Fruit fly (Drosophila melanogaster): ENCODE results near the gene muc.
A peak's percentile ranks its signal among the peaks of the same experiment; 100 is the strongest.

The muc gene

dm6 chr2L:7387813-7388558 is 38.7 kb upstream of the muc start, which contains the start of the genes CG5149 and gudu (continued):
- peak; percentile 26 for TF ChIP-seq Jarid2 (GFP tag; optimal IDR thresholded peaks at IDR 0.05)
- TF ChIP-seq ranshi (GFP tag; IDR thresholded peaks at IDR 0.05): no peak
- peak; percentile 89 for TF ChIP-seq bbx (GFP tag; IDR thresholded peaks at IDR 0.05; ENCODE audit: partially characterized antibody)
- TF ChIP-seq CG7745 (tag; optimal IDR thresholded peaks at IDR 0.05): no peak
- no peak for TF ChIP-seq ap (GFP tag; IDR thresholded peaks at IDR 0.05)
- no peak for TF ChIP-seq Mes4 (GFP tag; optimal IDR thresholded peaks at IDR 0.05)
- no peak for TF ChIP-seq prd (optimal IDR thresholded peaks at IDR 0.05)
- no peak; the same call in 2 of the 3 replicates for TF ChIP-seq prd (GFP tag; IDR thresholded peaks at IDR 0.05)
- TF ChIP-seq Drgx (GFP tag; IDR thresholded peaks at IDR 0.05): no peak
- peak; percentile 24 for TF ChIP-seq HmgD (GFP tag; optimal IDR thresholded peaks at IDR 0.05)
- TF ChIP-seq CG30403 (GFP tag; optimal IDR thresholded peaks at IDR 0.05): no peak
- peak; percentile 22 for TF ChIP-seq zen (tag; optimal IDR thresholded peaks at IDR 0.05)
- TF ChIP-seq CG2116 (GFP tag; optimal IDR thresholded peaks at IDR 0.05): peak; percentile 47
- TF ChIP-seq CHES-1-like (GFP tag; optimal IDR thresholded peaks at IDR 0.05): peak; percentile 47
- TF ChIP-seq Kr (GFP tag; optimal IDR thresholded peaks at IDR 0.05): no peak
- no peak for TF ChIP-seq Nf-YC (tag; optimal IDR thresholded peaks at IDR 0.05)
- TF ChIP-seq Myb (GFP tag; optimal IDR thresholded peaks at IDR 0.05): peak; percentile 46
- peak; percentile 93 for TF ChIP-seq sens (GFP tag)
- TF ChIP-seq CG13424 (tag; optimal IDR thresholded peaks at IDR 0.05): no peak
- TF ChIP-seq CrebB (tag; optimal IDR thresholded peaks at IDR 0.05): peak; percentile 49
- TF ChIP-seq Stat92E (GFP tag; optimal IDR thresholded peaks at IDR 0.05): peak in 1 of 3 experiments; percentile 12
- TF ChIP-seq bowl (GFP tag; IDR thresholded peaks at IDR 0.05): no peak
- TF ChIP-seq fd102C (GFP tag; optimal IDR thresholded peaks at IDR 0.05): no peak
- no peak for TF ChIP-seq CG13296 (GFP tag; optimal IDR thresholded peaks at IDR 0.05)
- peak; percentile 26; the same call in 1 of the 2 replicates for TF ChIP-seq slbo (GFP tag; IDR thresholded peaks at IDR 0.05)
- TF ChIP-seq schlank (tag; optimal IDR thresholded peaks at IDR 0.05): no peak
- no peak for TF ChIP-seq usp (GFP tag; optimal IDR thresholded peaks at IDR 0.05)
- TF ChIP-seq Trl (optimal IDR thresholded peaks at IDR 0.05): no peak
- no peak for TF ChIP-seq Trl (GFP tag; optimal IDR thresholded peaks at IDR 0.05)
- TF ChIP-seq CG6254 (GFP tag; optimal IDR thresholded peaks at IDR 0.05): no peak
- TF ChIP-seq lbe (GFP tag; optimal IDR thresholded peaks at IDR 0.05): no peak
- TF ChIP-seq CG5180 (GFP tag; optimal IDR thresholded peaks at IDR 0.05): no peak
- no peak for TF ChIP-seq CG15269 (tag; optimal IDR thresholded peaks at IDR 0.05)
- TF ChIP-seq CG3163 (GFP tag; optimal IDR thresholded peaks at IDR 0.05): peak; percentile 36
- TF ChIP-seq CG12659 (GFP tag; optimal IDR thresholded peaks at IDR 0.05): peak; percentile 65
- TF ChIP-seq CG7556 (GFP tag; optimal IDR thresholded peaks at IDR 0.05): no peak
- TF ChIP-seq CG4328 (GFP tag; optimal IDR thresholded peaks at IDR 0.05): no peak
- peak; percentile 7; the same call in 1 of the 2 replicates for TF ChIP-seq CG10366 (GFP tag; IDR thresholded peaks at IDR 0.05)
- TF ChIP-seq Xbp1 (GFP tag; optimal IDR thresholded peaks at IDR 0.05): no peak
- TF ChIP-seq wek (GFP tag; optimal IDR thresholded peaks at IDR 0.05): no peak
- TF ChIP-seq so (GFP tag; IDR thresholded peaks at IDR 0.05): no peak
- TF ChIP-seq danr (GFP tag; IDR thresholded peaks at IDR 0.05): no peak
- TF ChIP-seq abd-A (tag; optimal IDR thresholded peaks at IDR 0.05): no peak
- no peak for TF ChIP-seq zf30C (GFP tag; optimal IDR thresholded peaks at IDR 0.05)
- TF ChIP-seq scrt (GFP tag; optimal IDR thresholded peaks at IDR 0.05): no peak
- TF ChIP-seq CG4282 (GFP tag; optimal IDR thresholded peaks at IDR 0.05): no peak
- no peak for TF ChIP-seq slp2 (GFP tag; optimal IDR thresholded peaks at IDR 0.05)
- peak; percentile 87 for TF ChIP-seq CTCF (GFP tag; optimal IDR thresholded peaks at IDR 0.05)
- no peak for TF ChIP-seq mam (GFP tag; optimal IDR thresholded peaks at IDR 0.05)
- no peak for TF ChIP-seq hth (optimal IDR thresholded peaks at IDR 0.05)
- no peak for TF ChIP-seq HHEX (GFP tag; optimal IDR thresholded peaks at IDR 0.05)

Measured in whole organism, embryonic.